Fruit fly (Drosophila melanogaster) whole organism, embryonic: Measurements from ENCODE around the gene mRpS31.

Experiments
- Atf-2 ChIP-seq: fragments of 200-800 bp; sonication (Bioruptor generic); optimal IDR thresholded peaks from 2 replicates; lab custom pipeline; 2016; ENCODE audit warnings: missing biosample characterization, missing genetic modification characterization
- Blimp-1 ChIP-seq: fragments of 200-800 bp; sonication (Bioruptor generic); optimal IDR thresholded peaks from 3 replicates; lab custom pipeline; 2018; ENCODE audit warnings: missing biosample characterization, missing genetic modification characterization, mild to moderate bottlenecking, moderate library complexity, missing genetic modification reagents
- BtbVII ChIP-seq: fragments of 200-800 bp; sonication (Bioruptor generic); optimal IDR thresholded peaks from 3 replicates; lab custom pipeline; 2017; ENCODE audit warnings: missing biosample characterization, mild to moderate bottlenecking, missing genetic modification characterization
- CG10654 ChIP-seq: fragments of 200-800 bp; sonication (Bioruptor generic); optimal IDR thresholded peaks from 2 replicates; lab custom pipeline; 2016; ENCODE audit warnings: missing biosample characterization, missing genetic modification characterization
- CG11398 ChIP-seq: fragments of 200-800 bp; sonication (Bioruptor generic); optimal IDR thresholded peaks from 2 replicates; lab custom pipeline; 2016; ENCODE audit warnings: missing biosample characterization, missing genetic modification characterization
- CG13287 ChIP-seq: fragments of 200-800 bp; sonication (Bioruptor generic); IDR thresholded peaks from 2 replicates; pipeline ENCODE4 v1.3.6; 2022; ENCODE audit warnings: missing biosample characterization, missing genetic modification characterization; ENCODE audit not compliant: partially characterized antibody
- CG13296 ChIP-seq: fragments of 200-800 bp; sonication (Bioruptor generic); optimal IDR thresholded peaks from 3 replicates; lab custom pipeline; 2018; ENCODE audit warnings: missing biosample characterization, mild to moderate bottlenecking, missing genetic modification characterization
- CG14710 ChIP-seq: fragments of 200-800 bp; sonication (Bioruptor generic); optimal IDR thresholded peaks from 3 replicates; lab custom pipeline; 2019; ENCODE audit warnings: missing biosample characterization, mild to moderate bottlenecking, missing genetic modification characterization, moderate library complexity
- CG1647 ChIP-seq: fragments of 200-800 bp; sonication (Bioruptor generic); optimal IDR thresholded peaks from 3 replicates; lab custom pipeline; 2016; ENCODE audit warnings: missing biosample characterization, missing genetic modification characterization
- CG2712 ChIP-seq: fragments of 200-800 bp; optimal IDR thresholded peaks from 3 replicates; lab custom pipeline; 2019; ENCODE audit warnings: missing biosample characterization, mild to moderate bottlenecking, missing genetic modification characterization, moderate library complexity
- CG30020 ChIP-seq: fragments of 200-800 bp; optimal IDR thresholded peaks from 2 replicates; lab custom pipeline; 2019; ENCODE audit warnings: missing biosample characterization, mild to moderate bottlenecking, missing genetic modification characterization, moderate library complexity
- CG32767 ChIP-seq: fragments of 200-800 bp; sonication (Bioruptor generic); IDR thresholded peaks from 2 replicates; pipeline ENCODE4 v1.3.6; 2022; ENCODE audit warnings: missing biosample characterization, missing genetic modification characterization
- CG4360 ChIP-seq: fragments of 200-800 bp; sonication (Bioruptor generic); IDR thresholded peaks from 2 replicates; pipeline ENCODE4 v1.3.6; 2022; ENCODE audit warnings: missing biosample characterization, missing genetic modification characterization
- CG4404 ChIP-seq: fragments of 200-800 bp; sonication (Bioruptor generic); IDR thresholded peaks from 2 replicates; pipeline ENCODE4 v1.3.6; 2022; ENCODE audit warnings: missing biosample characterization, missing genetic modification characterization
- CG6683 ChIP-seq: fragments of 200-800 bp; sonication (Bioruptor generic); optimal IDR thresholded peaks from 2 replicates; lab custom pipeline; 2017; ENCODE audit warnings: missing biosample characterization, mild to moderate bottlenecking, missing genetic modification characterization, missing genetic modification reagents
- CG6791 ChIP-seq: fragments of 200-800 bp; sonication (Bioruptor generic); IDR thresholded peaks from 3 replicates; pipeline ENCODE4 v1.3.6; 2022; ENCODE audit warnings: missing biosample characterization, missing genetic modification characterization; ENCODE audit not compliant: partially characterized antibody
- CG6854 ChIP-seq: fragments of 200-800 bp; sonication (Bioruptor generic); optimal IDR thresholded peaks from 3 replicates; lab custom pipeline; 2017; ENCODE audit warnings: missing biosample characterization, mild to moderate bottlenecking, missing genetic modification characterization
- D19B ChIP-seq: fragments of 200-800 bp; sonication (Bioruptor generic); optimal IDR thresholded peaks from 2 replicates; lab custom pipeline; 2017; ENCODE audit warnings: missing biosample characterization, mild to moderate bottlenecking, missing genetic modification characterization
- HHEX ChIP-seq: fragments of 200-800 bp; sonication (Bioruptor generic); optimal IDR thresholded peaks from 3 replicates; lab custom pipeline; 2017; ENCODE audit warnings: missing biosample characterization, mild to moderate bottlenecking, missing genetic modification characterization, missing genetic modification reagents
- Hmr ChIP-seq: fragments of 200-800 bp; sonication (Bioruptor generic); optimal IDR thresholded peaks from 3 replicates; lab custom pipeline; 2017; ENCODE audit warnings: mild to moderate bottlenecking, missing biosample characterization, missing genetic modification reagents, missing genetic modification characterization
- Jarid2 ChIP-seq: fragments of 200-800 bp; sonication (Bioruptor generic); optimal IDR thresholded peaks from 3 replicates; lab custom pipeline; 2017; ENCODE audit warnings: mild to moderate bottlenecking, missing biosample characterization, missing genetic modification reagents, missing genetic modification characterization
- Lim3 ChIP-seq: fragments of 200-800 bp; sonication (Bioruptor generic); IDR thresholded peaks from 2 replicates; pipeline ENCODE4 v1.3.6; 2022; ENCODE audit warnings: missing biosample characterization, missing genetic modification characterization
- Med ChIP-seq: fragments of 200-800 bp; sonication (Bioruptor generic); peaks from one replicate; lab custom pipeline; 2016; ENCODE audit warnings: missing biosample characterization, missing genetic modification characterization, mild to moderate bottlenecking, inconsistent platforms, moderate library complexity
- NFAT ChIP-seq: fragments of 200-800 bp; sonication (Bioruptor generic); IDR thresholded peaks from 2 replicates; pipeline ENCODE4 v1.3.6; 2022; ENCODE audit warnings: missing biosample characterization, missing genetic modification characterization
- Neu2 ChIP-seq: fragments of 200-800 bp; sonication (Bioruptor generic); optimal IDR thresholded peaks from 3 replicates; lab custom pipeline; 2016; ENCODE audit warnings: missing biosample characterization, missing genetic modification characterization, borderline replicate concordance
- Optix ChIP-seq: fragments of 200-800 bp; sonication (Bioruptor generic); IDR thresholded peaks from 3 replicates; pipeline ENCODE4 v1.3.6; 2022; ENCODE audit warnings: missing biosample characterization, missing genetic modification characterization
- Ravus ChIP-seq: fragments of 200-800 bp; sonication (Bioruptor generic); IDR thresholded peaks from 2 replicates; pipeline ENCODE4 v1.3.6; 2022; ENCODE audit warnings: missing biosample characterization, missing genetic modification characterization
- ara ChIP-seq: fragments of 200-800 bp; sonication (Bioruptor generic); IDR thresholded peaks from 2 replicates; pipeline ENCODE4 v1.3.6; 2022; ENCODE audit warnings: missing biosample characterization, missing genetic modification characterization
- bcd ChIP-seq: fragments of 200-800 bp; sonication (Bioruptor generic); optimal IDR thresholded peaks from 2 replicates; lab custom pipeline; 2017; ENCODE audit warnings: missing biosample characterization, mild to moderate bottlenecking, missing genetic modification characterization
- cas ChIP-seq: fragments of 200-800 bp; sonication (Bioruptor generic); IDR thresholded peaks from 2 replicates; pipeline ENCODE4 v1.3.6; 2022; ENCODE audit warnings: missing biosample characterization, missing genetic modification characterization
- danr ChIP-seq: fragments of 200-800 bp; sonication (Bioruptor generic); IDR thresholded peaks from 2 replicates; pipeline ENCODE4 v1.3.6; 2022; ENCODE audit warnings: missing biosample characterization, missing genetic modification characterization
- dmrt11E ChIP-seq: fragments of 200-800 bp; sonication (Bioruptor generic); optimal IDR thresholded peaks from 3 replicates; lab custom pipeline; 2018; ENCODE audit warnings: missing biosample characterization, mild to moderate bottlenecking, missing genetic modification characterization, moderate library complexity
- dmrt99B ChIP-seq: fragments of 200-800 bp; sonication (Bioruptor generic); optimal IDR thresholded peaks from 2 replicates; lab custom pipeline; 2018; ENCODE audit warnings: missing biosample characterization, mild to moderate bottlenecking, missing genetic modification characterization, moderate library complexity
- her ChIP-seq: fragments of 200-800 bp; sonication (Bioruptor generic); optimal IDR thresholded peaks from 2 replicates; lab custom pipeline; 2016; ENCODE audit warnings: missing biosample characterization, missing genetic modification characterization
- hkb ChIP-seq, 2 experiments: fragments of 200-800 bp in 1 of 2; fragments of >200 bp in 1 of 2; sonication (Bioruptor generic) in 1 of 2; IDR thresholded peaks in 1 of 2; optimal IDR thresholded peaks in 1 of 2; 2 replicates each; pipeline versions ENCODE4 v1.3.6 to Lab custom; 2017 to 2022; ENCODE audit warnings: missing biosample characterization in 1 of 2, missing genetic modification characterization in 1 of 2
- lov ChIP-seq, 2 experiments: fragments of 200-800 bp in 1 of 2; fragments of >200 bp in 1 of 2; sonication (Bioruptor generic) in 1 of 2; IDR thresholded peaks in 1 of 2; optimal IDR thresholded peaks in 1 of 2; 2 replicates in 1 of 2; 3 replicates in 1 of 2; pipeline versions ENCODE4 v1.3.6 to Lab custom; 2017 to 2022; ENCODE audit warnings: missing biosample characterization in 1 of 2, missing genetic modification characterization in 1 of 2
- luna ChIP-seq: fragments of 200-800 bp; sonication (Bioruptor generic); optimal IDR thresholded peaks from 2 replicates; lab custom pipeline; 2016; ENCODE audit warnings: missing biosample characterization, missing genetic modification characterization
- nerfin-1 ChIP-seq: fragments of 200-800 bp; sonication (Bioruptor generic); optimal IDR thresholded peaks from 3 replicates; lab custom pipeline; 2019; ENCODE audit warnings: missing biosample characterization, mild to moderate bottlenecking, missing genetic modification characterization, moderate library complexity
- org-1 ChIP-seq: fragments of 200-800 bp; sonication (Bioruptor generic); optimal IDR thresholded peaks from 2 replicates; lab custom pipeline; 2017; ENCODE audit warnings: missing biosample characterization, missing genetic modification characterization
- pan ChIP-seq, 4 experiments: fragments of >200 bp in 3 of 4; fragments of 200-800 bp in 1 of 4; sonication (Bioruptor generic) in 1 of 4; optimal IDR thresholded peaks in 3 of 4; IDR thresholded peaks in 1 of 4; 2 replicates each; pipeline versions ENCODE4 v1.3.6 to Lab custom; 2017 to 2022; ENCODE audit warnings: missing biosample characterization in 2 of 4, missing genetic modification characterization in 2 of 4, mixed read lengths in 1 of 4
- ro ChIP-seq: fragments of 200-800 bp; sonication (Bioruptor generic); IDR thresholded peaks from 2 replicates; pipeline ENCODE4 v1.3.6; 2022; ENCODE audit warnings: missing biosample characterization, missing genetic modification characterization
- schlank ChIP-seq: fragments of 200-800 bp; sonication (Bioruptor generic); optimal IDR thresholded peaks from 2 replicates; lab custom pipeline; 2018; ENCODE audit warnings: missing biosample characterization, mild to moderate bottlenecking, missing genetic modification characterization
- sim ChIP-seq: fragments of 200-800 bp; sonication (Bioruptor generic); IDR thresholded peaks from 2 replicates; pipeline ENCODE4 v1.3.6; 2022; ENCODE audit warnings: missing biosample characterization, missing genetic modification characterization
- slp2 ChIP-seq: fragments of 200-800 bp; sonication (Bioruptor generic); optimal IDR thresholded peaks from 2 replicates; lab custom pipeline; 2016; ENCODE audit warnings: missing biosample characterization, missing genetic modification characterization
- sqz ChIP-seq: fragments of 200-800 bp; sonication (Bioruptor generic); optimal IDR thresholded peaks from 3 replicates; lab custom pipeline; 2018; ENCODE audit warnings: missing biosample characterization, mild to moderate bottlenecking, missing genetic modification characterization
- stwl ChIP-seq: fragments of 200-800 bp; sonication (Bioruptor generic); optimal IDR thresholded peaks from 3 replicates; lab custom pipeline; 2018; ENCODE audit warnings: missing biosample characterization, mild to moderate bottlenecking, missing genetic modification characterization, moderate library complexity
- ttk ChIP-seq: fragments of 200-800 bp; sonication (Bioruptor generic); IDR thresholded peaks from 2 replicates; pipeline ENCODE4 v2.1.2; 2022; ENCODE audit warnings: missing biosample characterization, missing genetic modification characterization
- zfh2 ChIP-seq: fragments of 200-800 bp; sonication (Bioruptor generic); optimal IDR thresholded peaks from 2 replicates; lab custom pipeline; 2016; ENCODE audit warnings: missing biosample characterization, missing genetic modification characterization

Gene mRpS31

dm6 chr3L:15956448-15957010 lies 48.5 kb upstream of the mRpS31 start, which contains the start of gene elgi (continued):
- peak; percentile 71 for TF ChIP-seq CG13296
- no peak for TF ChIP-seq Neu2 (GFP tag; lab: Kevin White, UChicago)
- no peak for TF ChIP-seq lov (optimal IDR thresholded peaks at IDR 0.05; lab: Kevin White, UChicago)
- TF ChIP-seq lov (GFP tag; IDR thresholded peaks at IDR 0.05; lab: Robert Waterston, UW) = no peak
- TF ChIP-seq luna (GFP tag; lab: Kevin White, UChicago) = peak; percentile 2
- TF ChIP-seq Hmr = peak; percentile 57
- no peak for TF ChIP-seq Lim3
- TF ChIP-seq dmrt11E (tag; lab: Kevin White, UChicago) = peak; percentile 14
- TF ChIP-seq her (GFP tag; lab: Kevin White, UChicago) = peak; percentile 60
- TF ChIP-seq dmrt99B (tag; lab: Kevin White, UChicago) = no peak
- TF ChIP-seq Optix (GFP tag; lab: Robert Waterston, UW) = no peak
- peak; percentile 39 for TF ChIP-seq CG11398
- no peak for TF ChIP-seq slp2 (GFP tag; lab: Kevin White, UChicago)
- TF ChIP-seq CG10654 = peak; percentile 31
- TF ChIP-seq sim = no peak
- 0 out of 3 replicates have a peak, but pooled peaks have one; percentile 11 for TF ChIP-seq CG6791
- TF ChIP-seq D19B = no peak
- peak; percentile 74 for TF ChIP-seq NFAT (GFP tag; lab: Robert Waterston, UW)
- TF ChIP-seq stwl (tag; lab: Kevin White, UChicago) = peak; percentile 89
- TF ChIP-seq CG30020 (tag; lab: Kevin White, UChicago) = peak; percentile 24
- TF ChIP-seq CG2712 (tag; lab: Kevin White, UChicago) = peak; percentile 37
- TF ChIP-seq CG6683 (GFP tag; lab: Kevin White, UChicago) = no peak
- 0 out of 2 replicates have a peak, but pooled peaks have one; percentile 23 for TF ChIP-seq cas (GFP tag; lab: Robert Waterston, UW)
- peak; percentile 18 for TF ChIP-seq nerfin-1 (tag; lab: Kevin White, UChicago)
- no peak for TF ChIP-seq ro
- peak; percentile 84 for TF ChIP-seq zfh2
- 0 out of 2 replicates have a peak, but pooled peaks have one; percentile 17 for TF ChIP-seq CG32767 (GFP tag; lab: Robert Waterston, UW)
- peak; percentile 96 for TF ChIP-seq sqz (GFP tag; lab: Kevin White, UChicago)
- no peak for TF ChIP-seq Blimp-1 (GFP tag; lab: Kevin White, UChicago)
- peak; percentile 64 for TF ChIP-seq bcd (GFP tag; lab: Kevin White, UChicago)
- peak; percentile 30 for TF ChIP-seq HHEX
- TF ChIP-seq CG4404 = no peak
- no peak for TF ChIP-seq org-1
- TF ChIP-seq pan (optimal IDR thresholded peaks at IDR 0.05; lab: Kevin White, UChicago) = no peak
- peak in 1 of 2 experiments; percentile 53 for TF ChIP-seq pan (GFP tag; optimal IDR thresholded peaks at IDR 0.05 in 1 of 2, IDR thresholded peaks at IDR 0.05 in 1 of 2)
- TF ChIP-seq CG1647 (GFP tag; lab: Kevin White, UChicago) = peak; percentile 44
- TF ChIP-seq Ravus = no peak
- TF ChIP-seq ttk (GFP tag; lab: Robert Waterston, UW) = no peak
- peak; percentile 26 for TF ChIP-seq Atf-2
- TF ChIP-seq Jarid2 = no peak
- peak; percentile 58 for TF ChIP-seq CG13287 (GFP tag; lab: Robert Waterston, UW)
- TF ChIP-seq CG14710 (tag; lab: Kevin White, UChicago) = peak; percentile 35
- TF ChIP-seq ara (GFP tag; lab: Robert Waterston, UW) = 0 out of 2 replicates have a peak, but pooled peaks have one; percentile 17
- no peak for TF ChIP-seq hkb (optimal IDR thresholded peaks at IDR 0.05; lab: Kevin White, UChicago)
- TF ChIP-seq hkb (GFP tag; IDR thresholded peaks at IDR 0.05; lab: Robert Waterston, UW) = peak; percentile 36; the same call in 1 of the 2 replicates
- TF ChIP-seq BtbVII (GFP tag; lab: Kevin White, UChicago) = no peak
- no peak for TF ChIP-seq CG6854
- no peak for TF ChIP-seq CG4360
- TF ChIP-seq danr (GFP tag; lab: Robert Waterston, UW) = no peak
- peak; percentile 94 for TF ChIP-seq Med (GFP tag; lab: Kevin White, UChicago)
- peak; percentile 11 for TF ChIP-seq schlank (tag; lab: Kevin White, UChicago)
